Worm (Caenorhabditis elegans) whole organism, early embryonic: ENCODE data around the gene nspg-12.

Experiments
- ama-1 ChIP-seq: fragments of 150-350 bp; optimal IDR thresholded peaks from 2 replicates; lab custom pipeline; 2014
- ceh-13 ChIP-seq: fragments of 200-800 bp; sonication (Bioruptor generic); optimal IDR thresholded peaks from 2 replicates; lab custom pipeline; 2018; ENCODE audit warnings: mild to moderate bottlenecking, missing genetic modification characterization, missing compliant biosample characterization
- flt-1 ChIP-seq: fragments of 200-800 bp; sonication (Bioruptor generic); IDR thresholded peaks from 2 replicates; pipeline ENCODE4 v1.3.6; 2022; ENCODE audit warnings: missing genetic modification characterization, missing compliant biosample characterization
- hmbx-1 ChIP-seq: sonication (generic microtip); optimal IDR thresholded peaks from 2 replicates; lab custom pipeline; 2016; ENCODE audit warnings: mild to moderate bottlenecking, missing genetic modification characterization, missing compliant biosample characterization
- hmg-4 ChIP-seq: fragments of 200-800 bp; sonication (Bioruptor generic); optimal IDR thresholded peaks from 2 replicates; lab custom pipeline; 2018; ENCODE audit warnings: mild to moderate bottlenecking, missing genetic modification characterization, missing compliant biosample characterization
- pes-1 ChIP-seq: fragments of 200-800 bp; sonication (Bioruptor generic); IDR thresholded peaks from 2 replicates; pipeline ENCODE4 v1.3.6; 2022; ENCODE audit warnings: missing genetic modification reagents, missing genetic modification characterization, missing compliant biosample characterization
- sea-1 ChIP-seq: fragments of 200-800 bp; sonication (Bioruptor generic); conservative IDR thresholded peaks from 2 replicates; pipeline ENCODE4 v1.3.6; 2022; ENCODE audit warnings: missing genetic modification characterization, missing compliant biosample characterization
- tbx-37 ChIP-seq: fragments of 200-800 bp; sonication (Bioruptor generic); conservative IDR thresholded peaks from 2 replicates; pipeline ENCODE4 v1.3.6; 2022; ENCODE audit warnings: missing genetic modification reagents, missing genetic modification characterization, missing compliant biosample characterization
- tra-4 ChIP-seq: sonication (generic microtip); optimal IDR thresholded peaks from 2 replicates; lab custom pipeline; 2017; ENCODE audit warnings: missing genetic modification characterization, missing compliant biosample characterization

DNA sequence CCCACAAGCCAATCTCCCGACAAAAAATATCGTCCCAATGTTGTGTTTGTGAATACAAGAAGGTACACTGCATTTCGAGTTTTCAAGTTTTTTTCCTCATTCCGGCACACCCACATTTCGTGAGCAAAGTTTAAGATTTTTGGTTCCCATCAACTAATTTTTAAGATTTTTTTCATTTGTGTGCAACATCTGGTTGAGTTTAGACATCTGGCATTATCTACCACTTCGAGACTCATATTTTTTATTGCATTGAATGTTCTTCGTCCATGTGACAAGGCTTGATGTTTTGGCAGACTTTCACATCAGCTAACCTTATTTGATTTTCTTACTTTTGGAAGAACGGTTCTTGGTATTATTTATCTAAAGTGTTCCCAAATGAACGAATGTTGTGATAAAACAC, 3.3 kb downstream of the nspg-12 start:
- TF ChIP-seq flt-1 (GFP tag; lab: Robert Waterston, UW) (no peak), ama-1 (lab: Kevin White, UChicago) (no peak), hmg-4 (no peak), ceh-13 (GFP tag; lab: Kevin White, UChicago) (no peak), pes-1 (no peak), tra-4 (tag; lab: Kevin White, UChicago) (no peak), sea-1 (no peak), hmbx-1 (no peak), tbx-37 (no peak)
